Fruit fly (Drosophila melanogaster) whole organism: ENCODE measurements around the gene ATPsyngamma.

ENCODE experiments used
- CG8478 ChIP-seq: fragments of >200 bp; optimal IDR thresholded peaks from 2 replicates; lab custom pipeline; 2018; ENCODE audit warnings: inconsistent platforms
- Dll ChIP-seq: fragments of >200 bp; optimal IDR thresholded peaks from 2 replicates; lab custom pipeline; 2017
- EcR ChIP-seq, 2 experiments: fragments of >200 bp; optimal IDR thresholded peaks; 2 replicates each; lab custom pipeline; 2017; ENCODE audit warnings: missing biosample characterization in 2 of 2, missing genetic modification characterization in 2 of 2, missing genetic modification reagents in 2 of 2
- pan ChIP-seq: fragments of >200 bp; optimal IDR thresholded peaks from 2 replicates; lab custom pipeline; 2017
- psq ChIP-seq: fragments of >200 bp; optimal IDR thresholded peaks from 2 replicates; lab custom pipeline; 2017
- usp ChIP-seq: fragments of >200 bp; optimal IDR thresholded peaks from 2 replicates; lab custom pipeline; 2017; ENCODE audit warnings: missing biosample characterization, missing genetic modification characterization, mixed read lengths

The ATPsyngamma gene

DNA sequence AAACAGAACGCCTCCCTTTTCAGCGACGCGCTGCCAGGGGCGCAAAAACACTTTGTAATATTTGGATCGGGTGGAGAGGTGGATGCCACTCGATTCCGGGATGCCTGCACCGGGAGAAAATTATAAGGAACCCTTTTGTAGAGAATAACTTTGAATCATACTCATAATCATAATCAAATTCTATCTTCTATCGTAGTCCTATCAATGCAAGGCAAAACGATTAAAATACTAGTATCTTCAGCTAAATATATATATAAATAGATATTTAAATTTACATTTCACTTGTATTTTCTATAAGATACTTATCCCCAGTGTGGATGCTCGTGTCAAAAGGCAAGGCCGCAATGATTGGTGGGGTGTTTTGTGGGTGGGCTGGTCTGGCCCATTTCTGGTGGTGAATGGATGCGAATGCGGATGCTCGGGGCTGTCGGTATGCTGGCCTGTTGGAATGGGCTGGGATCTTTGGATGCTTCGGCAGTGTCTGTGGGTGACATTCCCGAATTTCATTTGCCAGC, 43.1 kb downstream of the ATPsyngamma start:
- TF ChIP-seq Dll (no peak), CG8478 (lab: Kevin White, UChicago) (no peak), EcR (GFP tag; optimal IDR thresholded peaks at IDR 0.05; lab: Kevin White, UChicago) (no peak), psq (lab: Kevin White, UChicago) (no peak), usp (GFP tag; lab: Kevin White, UChicago) (no peak), pan (no peak)

DNA sequence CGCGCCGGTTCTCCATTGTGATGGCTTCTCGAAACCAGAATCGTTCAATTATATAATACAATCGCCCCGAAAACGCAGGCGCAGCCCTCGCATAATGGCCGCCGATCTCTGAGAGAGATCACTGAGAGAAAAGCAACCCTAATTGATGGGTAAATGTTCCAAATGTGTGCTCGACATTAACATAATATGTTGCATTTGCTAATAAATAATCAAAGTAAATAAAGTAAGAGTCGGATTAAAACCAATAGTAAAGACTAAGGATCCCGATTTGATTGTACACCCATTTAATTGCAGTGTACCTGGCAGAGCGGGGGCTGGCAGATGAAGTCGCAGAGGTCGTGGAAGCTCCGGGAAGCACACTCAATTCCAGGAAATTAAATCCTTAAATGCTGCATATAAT, 44.4 kb downstream of the ATPsyngamma start:
- TF ChIP-seq pan: no peak
- TF ChIP-seq usp (GFP tag; lab: Kevin White, UChicago): no peak
- no peak for TF ChIP-seq EcR (GFP tag; optimal IDR thresholded peaks at IDR 0.05; lab: Kevin White, UChicago)
- TF ChIP-seq Dll: no peak
- no peak for TF ChIP-seq psq (lab: Kevin White, UChicago)
- no peak for TF ChIP-seq CG8478 (lab: Kevin White, UChicago)

DNA sequence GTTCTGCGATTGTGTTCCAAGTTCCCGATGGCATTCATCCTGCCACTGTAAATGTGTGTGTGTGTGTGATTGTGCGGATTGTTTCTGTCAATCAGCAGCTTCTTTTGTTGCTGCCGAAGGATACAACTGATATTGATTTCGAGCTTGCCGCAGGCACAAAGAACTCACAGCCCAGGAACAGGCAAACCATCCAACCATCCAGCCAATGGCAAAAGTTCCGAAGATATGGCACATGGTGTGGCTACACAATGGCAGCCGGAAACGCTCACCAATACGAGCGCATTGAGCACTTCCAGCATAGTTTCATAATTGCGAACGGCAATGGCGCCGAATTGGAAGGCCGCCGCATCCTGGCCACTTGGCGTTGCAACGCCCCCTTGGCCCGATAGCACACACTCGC, 47.2 kb downstream of the ATPsyngamma start:
- TF ChIP-seq psq (lab: Kevin White, UChicago) (no peak), EcR (GFP tag; optimal IDR thresholded peaks at IDR 0.05; lab: Kevin White, UChicago) (no peak), usp (GFP tag; lab: Kevin White, UChicago) (no peak), Dll (no peak)

DNA sequence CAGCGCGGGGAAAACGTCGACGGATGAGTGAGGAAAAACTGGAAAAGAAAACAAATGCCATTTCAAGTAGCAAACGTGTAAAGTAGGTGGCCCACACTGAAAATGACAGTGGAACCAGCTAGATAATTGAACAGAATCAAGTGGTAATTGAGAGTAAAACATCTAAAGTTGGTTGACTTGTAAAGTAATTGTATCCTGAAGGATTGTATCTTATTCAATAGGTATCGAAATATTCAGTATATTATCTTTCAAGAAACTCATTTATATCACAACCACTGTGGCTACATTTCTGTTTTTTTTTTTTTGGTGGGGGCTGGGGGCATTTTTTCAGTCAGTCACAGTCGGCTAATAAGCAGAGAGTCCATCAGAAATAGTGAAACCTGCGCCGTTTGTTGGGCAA, 49.7 kb downstream of the ATPsyngamma start:
- no peak for TF ChIP-seq pan
- TF ChIP-seq Dll: no peak
- no peak for TF ChIP-seq usp (GFP tag; lab: Kevin White, UChicago)
- no peak for TF ChIP-seq psq (lab: Kevin White, UChicago)
- no peak for TF ChIP-seq EcR (GFP tag; optimal IDR thresholded peaks at IDR 0.05; lab: Kevin White, UChicago)
- TF ChIP-seq CG8478 (lab: Kevin White, UChicago): no peak

DNA sequence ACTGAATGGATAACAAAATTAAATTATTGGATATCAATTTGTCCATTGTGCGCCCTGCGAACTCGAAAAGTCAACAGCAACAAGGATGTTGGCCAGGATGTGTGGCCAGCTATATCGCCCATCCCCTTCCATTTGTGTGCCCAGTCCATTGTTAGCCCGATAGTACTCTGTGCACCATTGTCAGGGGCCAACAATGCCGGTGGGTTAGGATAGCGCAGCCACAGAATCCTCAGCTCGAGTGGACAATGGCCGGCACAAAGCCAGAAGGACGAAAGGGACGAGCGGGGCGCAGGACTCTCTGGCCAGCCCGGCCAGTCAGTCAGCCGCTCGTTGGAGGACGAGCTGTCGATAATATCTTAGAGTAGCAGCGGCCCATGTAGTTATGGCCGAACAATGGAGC, 51.1 kb downstream of the ATPsyngamma start:
- TF ChIP-seq CG8478 (lab: Kevin White, UChicago) (no peak), Dll (no peak)
